Worm (Caenorhabditis elegans) whole organism, mixed stage, embryonic: ENCODE results near the gene rheb-1.

Experiments used
- bed-3 ChIP-seq: fragments of 200-800 bp; sonication (Bioruptor generic); optimal IDR thresholded peaks from 3 replicates; lab custom pipeline; 2018; ENCODE audit warnings: mild to moderate bottlenecking, missing genetic modification characterization, moderate library complexity, missing compliant biosample characterization
- blmp-1 ChIP-seq: fragments of 150-350 bp; optimal IDR thresholded peaks from 2 replicates; lab custom pipeline; 2014; ENCODE audit warnings: missing biosample characterization, missing genetic modification characterization
- ceh-39 ChIP-seq: fragments of 150-350 bp; optimal IDR thresholded peaks from 2 replicates; lab custom pipeline; 2014; ENCODE audit warnings: missing biosample characterization, missing genetic modification characterization
- ceh-83 ChIP-seq: fragments of 200-800 bp; sonication (Bioruptor generic); optimal IDR thresholded peaks from 2 replicates; lab custom pipeline; 2018; ENCODE audit warnings: mild to moderate bottlenecking, missing genetic modification characterization, missing compliant biosample characterization
- ces-1 ChIP-seq: fragments of 150-350 bp; optimal IDR thresholded peaks from 2 replicates; lab custom pipeline; 2014; ENCODE audit warnings: missing biosample characterization, missing genetic modification reagents, missing genetic modification characterization
- drap-1 ChIP-seq: fragments of 200-800 bp; sonication (Bioruptor generic); optimal IDR thresholded peaks from 3 replicates; lab custom pipeline; 2018; ENCODE audit warnings: mild to moderate bottlenecking, missing genetic modification characterization, missing compliant biosample characterization
- elt-1 ChIP-seq: sonication (generic microtip); optimal IDR thresholded peaks from 2 replicates; lab custom pipeline; 2017; ENCODE audit warnings: missing genetic modification characterization, mild to moderate bottlenecking, missing compliant biosample characterization, antibody characterized with exemption, moderate library complexity, borderline replicate concordance; ENCODE audit not compliant: insufficient read depth
- elt-3 ChIP-seq: fragments of 150-350 bp; optimal IDR thresholded peaks from 2 replicates; lab custom pipeline; 2014; ENCODE audit warnings: missing biosample characterization, missing genetic modification characterization
- flh-1 ChIP-seq: fragments of 200-800 bp; sonication (Bioruptor generic); optimal IDR thresholded peaks from 2 replicates; lab custom pipeline; 2018; ENCODE audit warnings: mild to moderate bottlenecking, missing genetic modification characterization, moderate library complexity, missing compliant biosample characterization
- ham-2 ChIP-seq: fragments of 200-800 bp; sonication (Bioruptor generic); optimal IDR thresholded peaks from 2 replicates; lab custom pipeline; 2018; ENCODE audit warnings: mild to moderate bottlenecking, missing genetic modification characterization, missing compliant biosample characterization
- hlh-1 ChIP-seq: fragments of 150-350 bp; optimal IDR thresholded peaks from 2 replicates; lab custom pipeline; 2014; ENCODE audit warnings: missing biosample characterization, missing genetic modification reagents, missing genetic modification characterization
- lin-13 ChIP-seq: fragments of 150-350 bp; optimal IDR thresholded peaks from 2 replicates; lab custom pipeline; 2014; ENCODE audit warnings: missing biosample characterization, missing genetic modification characterization
- mab-5 ChIP-seq: fragments of 150-350 bp; optimal IDR thresholded peaks from 2 replicates; lab custom pipeline; 2014; ENCODE audit warnings: missing biosample characterization, missing genetic modification characterization
- mep-1 ChIP-seq: fragments of 150-350 bp; optimal IDR thresholded peaks from 2 replicates; lab custom pipeline; 2017; ENCODE audit warnings: missing biosample characterization, missing genetic modification reagents, missing genetic modification characterization, inconsistent platforms
- mls-2 ChIP-seq: sonication (generic microtip); optimal IDR thresholded peaks from 2 replicates; lab custom pipeline; 2016; ENCODE audit warnings: mild to moderate bottlenecking, missing genetic modification characterization, moderate library complexity, missing compliant biosample characterization
- nhr-12 ChIP-seq: fragments of 150-350 bp; optimal IDR thresholded peaks from 2 replicates; lab custom pipeline; 2014; ENCODE audit warnings: missing biosample characterization, missing genetic modification characterization
- nhr-2 ChIP-seq: fragments of 150-350 bp; optimal IDR thresholded peaks from 2 replicates; lab custom pipeline; 2014; ENCODE audit warnings: missing biosample characterization, missing genetic modification characterization
- nhr-237 ChIP-seq: fragments of 150-350 bp; optimal IDR thresholded peaks from 2 replicates; lab custom pipeline; 2014; ENCODE audit warnings: missing biosample characterization, missing genetic modification characterization
- nhr-28 ChIP-seq: fragments of 150-350 bp; optimal IDR thresholded peaks from 2 replicates; lab custom pipeline; 2014; ENCODE audit warnings: missing biosample characterization, missing genetic modification characterization
- pha-4 ChIP-seq: fragments of 150-350 bp; optimal IDR thresholded peaks from 2 replicates; lab custom pipeline; 2018; ENCODE audit warnings: missing biosample characterization, missing genetic modification reagents, missing genetic modification characterization
- sem-2 ChIP-seq: fragments of 200-800 bp; sonication (Bioruptor generic); optimal IDR thresholded peaks from 2 replicates; lab custom pipeline; 2018; ENCODE audit warnings: mild to moderate bottlenecking, missing genetic modification characterization, missing compliant biosample characterization
- snpc-4 ChIP-seq: fragments of 150-350 bp; optimal IDR thresholded peaks from 2 replicates; lab custom pipeline; 2014; ENCODE audit warnings: missing biosample characterization, missing genetic modification characterization
- tbx-8 ChIP-seq: fragments of 200-800 bp; sonication (Bioruptor generic); optimal IDR thresholded peaks from 2 replicates; lab custom pipeline; 2018; ENCODE audit warnings: mild to moderate bottlenecking, missing genetic modification characterization, moderate library complexity, missing compliant biosample characterization
- unc-120 ChIP-seq: sonication (generic microtip); optimal IDR thresholded peaks from 2 replicates; lab custom pipeline; 2017; ENCODE audit warnings: missing genetic modification characterization, missing compliant biosample characterization; ENCODE audit not compliant: poor library complexity, severe bottlenecking
- unc-62 ChIP-seq: fragments of 150-350 bp; optimal IDR thresholded peaks from 2 replicates; lab custom pipeline; 2014; ENCODE audit warnings: missing biosample characterization, missing genetic modification reagents, missing genetic modification characterization
- zip-8 ChIP-seq: fragments of 150-350 bp; optimal IDR thresholded peaks from 2 replicates; lab custom pipeline; 2014; ENCODE audit warnings: missing biosample characterization, missing genetic modification characterization
- ztf-11 ChIP-seq: fragments of 150-350 bp; optimal IDR thresholded peaks from 2 replicates; lab custom pipeline; 2014; ENCODE audit warnings: missing biosample characterization, missing genetic modification characterization

The rheb-1 gene

ce11 chrIII:9501072-9501471 lies 45.2 kb upstream of the rheb-1 start:
- TF ChIP-seq nhr-2 = no peak
- TF ChIP-seq flh-1 (GFP tag; lab: Kevin White, UChicago) = no peak
- TF ChIP-seq mab-5 (tag; lab: Kevin White, UChicago) = no peak
- no peak for TF ChIP-seq hlh-1
- no peak for TF ChIP-seq ces-1 (GFP tag; lab: Kevin White, UChicago)

- no peak for TF ChIP-seq flh-1 (GFP tag; lab: Kevin White, UChicago)
- no peak for TF ChIP-seq zip-8 (tag; lab: Kevin White, UChicago)
- no peak for TF ChIP-seq nhr-12 (tag; lab: Kevin White, UChicago)
- TF ChIP-seq snpc-4 (tag; lab: Kevin White, UChicago) = no peak
- no peak for TF ChIP-seq mep-1 (tag; lab: Kevin White, UChicago)
- TF ChIP-seq elt-3 (tag; lab: Kevin White, UChicago) = no peak
- TF ChIP-seq ztf-11 (tag; lab: Kevin White, UChicago) = no peak
- no peak for TF ChIP-seq ham-2 (GFP tag; lab: Kevin White, UChicago)
- no peak for TF ChIP-seq mls-2 (tag; lab: Kevin White, UChicago)
- TF ChIP-seq tbx-8 (GFP tag; lab: Kevin White, UChicago) = no peak
- TF ChIP-seq unc-62 (GFP tag; lab: Kevin White, UChicago) = no peak
- TF ChIP-seq drap-1 (GFP tag; lab: Kevin White, UChicago) = no peak
- TF ChIP-seq nhr-237 (tag; lab: Kevin White, UChicago) = no peak
- TF ChIP-seq lin-13 (tag; lab: Kevin White, UChicago) = no peak
- TF ChIP-seq ceh-83 (GFP tag; lab: Kevin White, UChicago) = no peak
- no peak for TF ChIP-seq bed-3 (GFP tag; lab: Kevin White, UChicago)
- no peak for TF ChIP-seq mab-5 (tag; lab: Kevin White, UChicago)
- TF ChIP-seq sem-2 = no peak
- no peak for TF ChIP-seq elt-1
- TF ChIP-seq nhr-28 (tag; lab: Kevin White, UChicago) = no peak
These were observed 44.4 kb upstream of the rheb-1 start, which contains the start of gene sod-4 for ce11 chrIII:9500267-9500666. TSS of gene sod-4 (minus strand) at chrIII:9500375.

- TF ChIP-seq zip-8 (tag; lab: Kevin White, UChicago) = peak; percentile 94
- TF ChIP-seq unc-120 (tag; lab: Kevin White, UChicago) = no peak
These were observed 41.6 kb upstream of the rheb-1 start for ce11 chrIII:9497412-9497811.

- TF ChIP-seq elt-3 (tag; lab: Kevin White, UChicago) = no peak
- no peak for TF ChIP-seq mep-1 (tag; lab: Kevin White, UChicago)
- TF ChIP-seq nhr-2 = no peak
- TF ChIP-seq ces-1 (GFP tag; lab: Kevin White, UChicago) = no peak
- TF ChIP-seq tbx-8 (GFP tag; lab: Kevin White, UChicago) = no peak
- TF ChIP-seq sem-2 = no peak
- no peak for TF ChIP-seq ceh-39 (tag; lab: Kevin White, UChicago)
- TF ChIP-seq mab-5 (tag; lab: Kevin White, UChicago) = no peak
- TF ChIP-seq unc-120 (tag; lab: Kevin White, UChicago) = no peak
- no peak for TF ChIP-seq pha-4 (tag; lab: Kevin White, UChicago)
These were observed 40.3 kb upstream of the rheb-1 start for ce11 chrIII:9496083-9496482.

ce11 chrIII:9494209-9494608 lies 38.4 kb upstream of the rheb-1 start:
- TF ChIP-seq mep-1 (tag; lab: Kevin White, UChicago) = no peak
- TF ChIP-seq unc-120 (tag; lab: Kevin White, UChicago) = no peak
- no peak for TF ChIP-seq bed-3 (GFP tag; lab: Kevin White, UChicago)
- no peak for TF ChIP-seq zip-8 (tag; lab: Kevin White, UChicago)
- TF ChIP-seq nhr-12 (tag; lab: Kevin White, UChicago) = no peak
- no peak for TF ChIP-seq ces-1 (GFP tag; lab: Kevin White, UChicago)

ce11 chrIII:9490783-9491547 lies 35.1 kb upstream of the rheb-1 start, which contains the start of the genes dars-1 and ctr-9:
TSS of gene dars-1 (minus strand) at chrIII:9491215.
TSS of gene ctr-9 (plus strand) at chrIII:9491396.
- TF ChIP-seq blmp-1 (tag; lab: Kevin White, UChicago) (no peak), ceh-83 (GFP tag; lab: Kevin White, UChicago) (no peak), snpc-4 (tag; lab: Kevin White, UChicago) (no peak), unc-120 (tag; lab: Kevin White, UChicago) (no peak), lin-13 (tag; lab: Kevin White, UChicago) (no peak), nhr-12 (tag; lab: Kevin White, UChicago) (no peak), nhr-28 (tag; lab: Kevin White, UChicago) (no peak), ceh-39 (tag; lab: Kevin White, UChicago) (no peak)
